Fruit fly (Drosophila melanogaster): ENCODE data around the gene Obp19b.

DNA sequence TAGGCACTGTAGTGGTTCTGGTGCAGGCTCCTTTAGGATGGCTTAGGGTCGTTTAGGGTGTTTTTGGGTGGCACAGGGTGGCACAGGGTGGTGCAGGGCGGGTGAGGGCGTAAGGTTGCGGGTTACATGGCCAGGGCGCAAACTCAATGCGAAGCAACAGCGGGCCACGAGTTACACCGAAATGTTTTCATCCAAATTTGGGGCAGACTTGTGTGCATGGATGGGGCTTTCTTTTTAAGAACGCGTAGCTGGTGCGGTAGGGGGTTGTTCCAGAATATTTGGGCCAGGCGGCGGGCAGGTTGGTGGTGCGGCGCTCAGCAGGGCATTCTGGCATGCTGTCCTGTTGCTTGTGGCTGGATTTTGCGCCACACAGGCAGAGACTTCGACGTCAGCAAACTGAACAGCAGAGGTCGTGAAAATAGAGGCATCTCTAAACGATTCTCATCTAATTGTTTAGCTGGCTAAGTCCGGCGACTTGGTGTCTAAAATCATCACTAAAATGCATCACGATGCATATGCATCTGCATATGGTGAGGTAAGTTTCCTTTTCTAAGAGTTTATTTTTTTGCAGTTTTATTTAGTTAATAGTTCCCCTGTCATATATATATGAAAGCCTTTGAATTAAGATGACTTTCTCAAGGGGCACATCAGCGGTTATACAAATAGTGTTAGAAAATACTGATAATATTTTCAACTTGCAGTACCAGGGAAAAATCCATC is 31.5 kb downstream of the Obp19b start:
- no peak for TF ChIP-seq toe (GFP tag; optimal IDR thresholded peaks at IDR 0.05)
- no peak for TF ChIP-seq CG7045 (GFP tag; optimal IDR thresholded peaks at IDR 0.05)
- TF ChIP-seq Hr96 (GFP tag; optimal IDR thresholded peaks at IDR 0.05), result no peak
- TF ChIP-seq kay (GFP tag; ENCODE audit: borderline replicate concordance), result no peak
- no peak for TF ChIP-seq CG11617 (GFP tag; optimal IDR thresholded peaks at IDR 0.05)
